Worm (Caenorhabditis elegans) whole organism, L1 larva: ENCODE measurements around the gene sir-2.3.

Source experiments
- C04F5.9 ChIP-seq: sonication (generic microtip); optimal IDR thresholded peaks from 2 replicates; lab custom pipeline; 2016; ENCODE audit warnings: missing genetic modification characterization, missing compliant biosample characterization
- Y116A8C.19 ChIP-seq: sonication (generic microtip); optimal IDR thresholded peaks from 2 replicates; lab custom pipeline; 2016; ENCODE audit warnings: missing compliant biosample characterization, missing genetic modification characterization, borderline replicate concordance
- aha-1 ChIP-seq: fragments of 150-350 bp; optimal IDR thresholded peaks from 2 replicates; lab custom pipeline; 2014; ENCODE audit warnings: missing biosample characterization, missing genetic modification characterization
- alr-1 ChIP-seq: fragments of 200-800 bp; sonication (Bioruptor generic); optimal IDR thresholded peaks from 2 replicates; lab custom pipeline; 2018; ENCODE audit warnings: borderline replicate concordance, mild to moderate bottlenecking, missing genetic modification characterization, missing compliant biosample characterization
- aly-2 ChIP-seq: fragments of 150-350 bp; optimal IDR thresholded peaks from 2 replicates; lab custom pipeline; 2014; ENCODE audit warnings: missing biosample characterization, missing genetic modification characterization
- blmp-1 ChIP-seq: fragments of 150-350 bp; optimal IDR thresholded peaks from 2 replicates; lab custom pipeline; 2014; ENCODE audit warnings: missing biosample characterization, missing genetic modification characterization
- ceh-63 ChIP-seq: fragments of 200-800 bp; sonication (Bioruptor generic); optimal IDR thresholded peaks from 2 replicates; lab custom pipeline; 2018; ENCODE audit warnings: mild to moderate bottlenecking, missing genetic modification characterization, missing compliant biosample characterization
- ceh-82 ChIP-seq, 3 experiments: fragments of 150-350 bp in 1 of 3; sonication (generic microtip) in 2 of 3; optimal IDR thresholded peaks; 2 replicates each; lab custom pipeline; 2014 to 2017; ENCODE audit warnings: missing biosample characterization in 3 of 3, missing genetic modification characterization in 3 of 3
- ceh-88 ChIP-seq: fragments of 200-800 bp; sonication (Bioruptor generic); IDR thresholded peaks from 2 replicates; pipeline ENCODE4 v1.3.6; 2022; ENCODE audit warnings: missing genetic modification characterization, missing compliant biosample characterization
- ceh-90 ChIP-seq: sonication (generic microtip); optimal IDR thresholded peaks from 2 replicates; lab custom pipeline; 2016; ENCODE audit warnings: missing genetic modification characterization, missing compliant biosample characterization
- dsc-1 ChIP-seq: sonication (generic microtip); optimal IDR thresholded peaks from 2 replicates; lab custom pipeline; 2016; ENCODE audit warnings: mild to moderate bottlenecking, missing genetic modification characterization, missing compliant biosample characterization
- efl-3 ChIP-seq: fragments of 200-800 bp; sonication (Bioruptor generic); optimal IDR thresholded peaks from 2 replicates; lab custom pipeline; 2018; ENCODE audit warnings: mild to moderate bottlenecking, missing genetic modification characterization, missing compliant biosample characterization
- egl-13 ChIP-seq: sonication (generic microtip); optimal IDR thresholded peaks from 2 replicates; lab custom pipeline; 2016; ENCODE audit warnings: missing genotype, missing genetic modification reagents, missing genetic modification characterization, missing compliant biosample characterization
- elt-3 ChIP-seq, 6 experiments: fragments of 150-350 bp in 1 of 6; sonication (generic microtip); optimal IDR thresholded peaks; 2 replicates each; lab custom pipeline; 2017 to 2018; ENCODE audit warnings: missing biosample characterization in 6 of 6, missing genetic modification characterization in 6 of 6, inconsistent platforms in 1 of 6
- fkh-10 ChIP-seq: sonication (generic microtip); optimal IDR thresholded peaks from 2 replicates; lab custom pipeline; 2017; ENCODE audit warnings: missing biosample characterization, missing genetic modification reagents, missing genetic modification characterization
- fkh-8 ChIP-seq: sonication (generic microtip); optimal IDR thresholded peaks from 2 replicates; lab custom pipeline; 2016; ENCODE audit warnings: mild to moderate bottlenecking, missing genetic modification characterization, missing compliant biosample characterization
- fos-1 ChIP-seq: fragments of 150-350 bp; optimal IDR thresholded peaks from 2 replicates; lab custom pipeline; 2014; ENCODE audit warnings: missing biosample characterization, missing genetic modification characterization
- grh-1 ChIP-seq: fragments of 200-800 bp; sonication (Bioruptor generic); IDR thresholded peaks from 2 replicates; pipeline ENCODE4 v1.3.6; 2022; ENCODE audit warnings: missing genetic modification reagents, missing genetic modification characterization, missing compliant biosample characterization
- hlh-4 ChIP-seq: sonication (generic microtip); optimal IDR thresholded peaks from 2 replicates; lab custom pipeline; 2016; ENCODE audit warnings: mild to moderate bottlenecking, missing genetic modification characterization, missing compliant biosample characterization
- hpl-2 ChIP-seq: fragments of 150-350 bp; optimal IDR thresholded peaks from 2 replicates; lab custom pipeline; 2014; ENCODE audit warnings: missing biosample characterization, missing genetic modification reagents, missing genetic modification characterization
- irx-1 ChIP-seq: sonication (generic microtip); optimal IDR thresholded peaks from 2 replicates; lab custom pipeline; 2016; ENCODE audit warnings: missing genetic modification characterization, missing compliant biosample characterization
- isw-1 ChIP-seq: fragments of 200-800 bp; sonication (Bioruptor generic); IDR thresholded peaks from 2 replicates; pipeline ENCODE4 v1.3.6; 2022; ENCODE audit warnings: missing genetic modification characterization, missing compliant biosample characterization
- jun-1 ChIP-seq: fragments of 150-350 bp; optimal IDR thresholded peaks from 2 replicates; lab custom pipeline; 2014; ENCODE audit warnings: missing biosample characterization, missing genetic modification reagents, missing genetic modification characterization
- lin-13 ChIP-seq: fragments of 150-350 bp; optimal IDR thresholded peaks from 2 replicates; lab custom pipeline; 2014; ENCODE audit warnings: missing biosample characterization, missing genetic modification reagents, missing genetic modification characterization
- lin-35 ChIP-seq, 2 experiments: fragments of 150-350 bp; optimal IDR thresholded peaks; 2 replicates each; lab custom pipeline; 2014; ENCODE audit warnings: missing biosample characterization in 2 of 2, missing genetic modification characterization in 2 of 2, missing genetic modification reagents in 2 of 2
- lin-39 ChIP-seq: fragments of 150-350 bp; optimal IDR thresholded peaks from 2 replicates; lab custom pipeline; 2014; ENCODE audit warnings: missing biosample characterization, missing genetic modification reagents, missing genetic modification characterization
- lir-3 ChIP-seq: sonication (generic microtip); optimal IDR thresholded peaks from 2 replicates; lab custom pipeline; 2016; ENCODE audit warnings: mild to moderate bottlenecking, missing genetic modification characterization, moderate library complexity, missing compliant biosample characterization; ENCODE audit not compliant: poor library complexity
- mab-9 ChIP-seq: fragments of 200-800 bp; sonication (Bioruptor generic); IDR thresholded peaks from 2 replicates; pipeline ENCODE4 v1.3.6; 2022; ENCODE audit warnings: missing genetic modification reagents, missing genetic modification characterization, missing compliant biosample characterization
- mep-1 ChIP-seq: fragments of 150-350 bp; optimal IDR thresholded peaks from 2 replicates; lab custom pipeline; 2014; ENCODE audit warnings: missing biosample characterization, missing genetic modification characterization
- nhr-12 ChIP-seq: sonication (generic microtip); optimal IDR thresholded peaks from 2 replicates; lab custom pipeline; 2017; ENCODE audit warnings: missing biosample characterization, missing genetic modification characterization
- nhr-19 ChIP-seq: fragments of 200-800 bp; sonication (Bioruptor generic); conservative IDR thresholded peaks from 2 replicates; pipeline ENCODE4 v1.3.6; 2022; ENCODE audit warnings: missing genetic modification characterization, missing compliant biosample characterization
- nhr-47 ChIP-seq: sonication (generic microtip); optimal IDR thresholded peaks from 2 replicates; lab custom pipeline; 2016; ENCODE audit warnings: mild to moderate bottlenecking, missing genetic modification characterization, moderate library complexity, missing compliant biosample characterization
- nhr-71 ChIP-seq: sonication (generic microtip); optimal IDR thresholded peaks from 2 replicates; lab custom pipeline; 2016; ENCODE audit warnings: mild to moderate bottlenecking, missing genetic modification characterization, moderate library complexity, missing compliant biosample characterization
- nhr-76 ChIP-seq: sonication (generic microtip); optimal IDR thresholded peaks from 2 replicates; lab custom pipeline; 2017; ENCODE audit warnings: missing biosample characterization, missing genetic modification characterization
- nhr-77 ChIP-seq: fragments of 150-350 bp; optimal IDR thresholded peaks from 2 replicates; lab custom pipeline; 2014; ENCODE audit warnings: missing biosample characterization, missing genetic modification characterization
- nhr-85 ChIP-seq: sonication (generic microtip); peaks from one replicate; lab custom pipeline; 2016; ENCODE audit warnings: missing genetic modification characterization, inconsistent platforms, missing compliant biosample characterization
- pag-3 ChIP-seq: sonication (generic microtip); optimal IDR thresholded peaks from 2 replicates; lab custom pipeline; 2017; ENCODE audit warnings: missing genetic modification characterization, mild to moderate bottlenecking, missing compliant biosample characterization, antibody characterized with exemption, borderline replicate concordance; ENCODE audit not compliant: insufficient read depth
- skn-1 ChIP-seq: fragments of 150-350 bp; optimal IDR thresholded peaks from 2 replicates; lab custom pipeline; 2014; ENCODE audit warnings: missing biosample characterization, missing genetic modification characterization
- sox-4 ChIP-seq: sonication (generic microtip); optimal IDR thresholded peaks from 2 replicates; lab custom pipeline; 2016; ENCODE audit warnings: missing genetic modification characterization, missing compliant biosample characterization
- sup-37 ChIP-seq: fragments of 200-800 bp; sonication (Bioruptor generic); optimal IDR thresholded peaks from 2 replicates; lab custom pipeline; 2018; ENCODE audit warnings: mild to moderate bottlenecking, missing genetic modification characterization, missing compliant biosample characterization
- swsn-7 ChIP-seq: sonication (generic microtip); optimal IDR thresholded peaks from 2 replicates; lab custom pipeline; 2016; ENCODE audit warnings: missing genetic modification characterization, missing compliant biosample characterization
- tlp-1 ChIP-seq: fragments of 150-350 bp; optimal IDR thresholded peaks from 2 replicates; lab custom pipeline; 2014; ENCODE audit warnings: missing biosample characterization, missing genetic modification characterization
- unc-130 ChIP-seq: fragments of 150-350 bp; optimal IDR thresholded peaks from 2 replicates; lab custom pipeline; 2017; ENCODE audit warnings: missing biosample characterization, missing genetic modification characterization, inconsistent platforms
- unc-86 ChIP-seq: sonication (generic microtip); optimal IDR thresholded peaks from 2 replicates; lab custom pipeline; 2016; ENCODE audit warnings: missing genetic modification characterization, missing compliant biosample characterization
- vab-15 ChIP-seq: sonication (generic microtip); optimal IDR thresholded peaks from 2 replicates; lab custom pipeline; 2017; ENCODE audit warnings: missing genotype, mild to moderate bottlenecking, missing genetic modification characterization, missing compliant biosample characterization
- xbp-1 ChIP-seq: sonication (generic microtip); optimal IDR thresholded peaks from 2 replicates; lab custom pipeline; 2016; ENCODE audit warnings: missing genetic modification characterization, missing compliant biosample characterization
- zip-4 ChIP-seq: fragments of 200-800 bp; sonication (Bioruptor generic); optimal IDR thresholded peaks from 2 replicates; lab custom pipeline; 2018; ENCODE audit warnings: mild to moderate bottlenecking, missing genetic modification characterization, moderate library complexity, missing compliant biosample characterization
- ztf-11 ChIP-seq, 2 experiments: sonication (generic microtip); optimal IDR thresholded peaks; 2 replicates each; lab custom pipeline; 2016 to 2017; ENCODE audit warnings: missing genetic modification characterization in 2 of 2, missing biosample characterization in 1 of 2, missing compliant biosample characterization in 1 of 2

The sir-2.3 gene

DNA sequence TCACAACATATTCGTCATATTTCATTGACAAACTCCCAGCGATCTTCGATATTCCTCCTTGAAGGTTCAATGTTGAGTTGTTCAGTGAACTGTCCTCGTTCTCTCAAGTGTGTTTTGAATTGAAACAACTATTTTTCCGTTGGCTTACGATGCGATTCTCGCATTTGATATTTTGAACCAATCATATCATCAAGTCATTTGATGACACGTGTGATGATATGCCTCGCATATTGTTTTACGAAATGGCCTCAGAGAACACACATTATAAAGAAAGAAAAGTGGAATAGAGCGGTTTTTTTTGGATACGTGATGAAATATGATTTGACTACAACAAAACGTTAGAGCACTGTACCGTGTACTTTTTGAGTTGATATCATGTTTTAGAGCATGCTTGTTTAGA lies 16.9 kb downstream of the sir-2.3 start (continued):
- TF ChIP-seq vab-15 (tag; lab: Kevin White, UChicago) (no peak), alr-1 (no peak), xbp-1 (tag; lab: Kevin White, UChicago) (peak; percentile 20), tlp-1 (tag; lab: Kevin White, UChicago) (no peak), blmp-1 (tag; lab: Kevin White, UChicago) (peak; percentile 71), unc-86 (tag; lab: Kevin White, UChicago) (no peak), nhr-47 (tag; lab: Kevin White, UChicago) (peak; percentile 62), aha-1 (tag; lab: Kevin White, UChicago) (no peak)

DNA sequence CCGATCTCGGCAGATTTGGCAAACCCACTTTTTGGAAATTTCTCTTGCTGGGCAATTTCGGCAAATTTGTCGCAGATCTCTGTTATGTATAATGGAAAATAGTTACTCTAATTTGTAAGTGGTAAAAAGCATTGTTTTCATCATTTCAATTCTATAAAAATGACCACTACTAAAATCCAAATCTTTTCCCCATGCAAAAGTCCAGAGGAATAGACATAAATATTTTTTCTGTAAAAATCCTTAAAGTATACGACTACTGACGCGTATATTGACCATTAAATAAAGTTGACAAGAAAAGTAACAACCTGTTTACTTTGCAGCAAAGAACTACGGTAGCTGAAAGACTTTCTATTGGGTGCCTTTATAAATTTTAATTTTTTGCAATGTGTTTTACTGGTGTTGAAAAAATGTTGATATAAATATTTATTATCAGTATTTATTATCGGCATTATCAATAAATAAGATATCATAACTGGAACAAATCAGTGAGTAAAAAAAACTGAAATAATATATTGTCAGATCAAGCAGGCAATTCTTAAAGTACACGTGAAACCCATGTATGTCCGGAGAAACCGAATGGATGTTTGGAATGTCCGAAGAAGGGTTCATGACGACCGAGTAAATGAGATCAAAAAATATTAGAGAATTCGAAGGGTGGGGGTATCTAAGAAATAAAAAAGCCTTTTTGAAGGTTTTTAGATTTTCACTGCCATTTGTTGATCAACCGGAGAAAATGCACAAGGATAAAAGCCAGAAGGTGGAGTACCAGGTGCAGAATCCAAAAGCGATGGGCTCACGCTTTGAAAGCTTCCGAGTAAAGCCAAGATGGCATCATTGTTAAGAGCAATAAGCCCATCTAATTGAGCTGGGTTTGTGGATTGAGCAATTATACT lies 18.0 kb downstream of the sir-2.3 start:
- TF ChIP-seq swsn-7 (tag; lab: Kevin White, UChicago) (peak; percentile 7), unc-130 (tag; lab: Kevin White, UChicago) (no peak), isw-1 (no peak), xbp-1 (tag; lab: Kevin White, UChicago) (no peak), nhr-12 (no peak), C04F5.9 (tag; lab: Kevin White, UChicago) (no peak), mab-9 (GFP tag; lab: Robert Waterston, UW) (no peak), ceh-90 (tag; lab: Kevin White, UChicago) (no peak), elt-3 (tag; optimal IDR thresholded peaks at IDR 0.05; lab: Kevin White, UChicago) (peak in 1 of 6 experiments; percentile 62), efl-3 (GFP tag; lab: Kevin White, UChicago) (no peak), alr-1 (no peak), lin-13 (GFP tag; lab: Kevin White, UChicago) (peak; percentile 46), lin-39 (no peak), ceh-82 (tag; optimal IDR thresholded peaks at IDR 0.05; lab: Kevin White, UChicago) (no peak), zip-4 (GFP tag; lab: Kevin White, UChicago) (no peak), nhr-71 (tag; lab: Kevin White, UChicago) (peak; percentile 77), fkh-10 (no peak), sup-37 (GFP tag; lab: Kevin White, UChicago) (peak; percentile 8), egl-13 (tag; lab: Kevin White, UChicago) (no peak), grh-1 (GFP tag; lab: Robert Waterston, UW) (no peak), blmp-1 (tag; lab: Kevin White, UChicago) (no peak), ceh-88 (GFP tag; lab: Robert Waterston, UW) (no peak), nhr-47 (tag; lab: Kevin White, UChicago) (peak; percentile 66), skn-1 (tag; lab: Kevin White, UChicago) (peak; percentile 3), pag-3 (no peak), hpl-2 (GFP tag; lab: Kevin White, UChicago) (peak; percentile 19), tlp-1 (tag; lab: Kevin White, UChicago) (no peak), aly-2 (tag; lab: Kevin White, UChicago) (peak; percentile 19), ztf-11 (tag; optimal IDR thresholded peaks at IDR 0.05; lab: Kevin White, UChicago) (peak in 1 of 2 experiments; percentile 6), dsc-1 (tag; lab: Kevin White, UChicago) (no peak), mep-1 (tag; lab: Kevin White, UChicago) (no peak), nhr-77 (tag; lab: Kevin White, UChicago) (no peak), fkh-8 (tag; lab: Kevin White, UChicago) (no peak), lin-35 (GFP tag; optimal IDR thresholded peaks at IDR 0.05; lab: Kevin White, UChicago) (peak in 1 of 2 experiments; percentile 18), nhr-19 (GFP tag; lab: Robert Waterston, UW) (peak; percentile 59), jun-1 (tag; lab: Kevin White, UChicago) (no peak), lir-3 (tag; lab: Kevin White, UChicago) (no peak), ceh-63 (GFP tag; lab: Kevin White, UChicago) (no peak), nhr-85 (tag; lab: Kevin White, UChicago) (peak; percentile 23), hlh-4 (no peak), nhr-76 (tag; lab: Kevin White, UChicago) (no peak), Y116A8C.19 (tag; lab: Kevin White, UChicago) (no peak), vab-15 (tag; lab: Kevin White, UChicago) (no peak), sox-4 (tag; lab: Kevin White, UChicago) (no peak), irx-1 (tag; lab: Kevin White, UChicago) (no peak), fos-1 (no peak)
